Worm (Caenorhabditis elegans): ENCODE results near the gene oac-7.

oac-7 gene

DNA sequence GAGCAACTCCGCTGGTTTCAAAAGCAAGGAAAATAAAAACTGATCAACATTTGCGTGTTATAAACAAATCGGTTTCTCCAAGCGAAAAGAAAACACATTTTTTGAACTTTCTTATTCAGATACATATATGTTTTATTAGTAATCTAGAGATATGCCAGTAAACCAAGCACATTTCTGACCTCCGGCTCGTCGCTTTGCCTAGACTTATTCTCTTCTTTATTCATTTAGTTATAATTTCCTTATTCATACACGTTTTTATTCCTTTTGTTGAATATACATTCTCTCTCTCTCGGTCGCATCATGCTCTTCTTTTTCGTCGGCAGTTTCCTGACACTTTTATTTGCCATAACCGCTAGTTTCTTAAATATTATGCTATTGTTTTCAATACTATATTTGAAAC lies 10.9 kb upstream of the oac-7 start, which contains the start of gene srbc-84:
TSS of gene srbc-84 (plus strand) at position 301 of the 400 bp plus-strand sequence.
- TF ChIP-seq crh-2 (tag; optimal IDR thresholded peaks at IDR 0.05) (no peak), nhr-25 (tag; optimal IDR thresholded peaks at IDR 0.05) (no peak), C34F6.9 (tag; optimal IDR thresholded peaks at IDR 0.05) (no peak), elt-3 (tag; optimal IDR thresholded peaks at IDR 0.05) (no peak), sem-4 (tag; optimal IDR thresholded peaks at IDR 0.05) (no peak), ZK546.5 (tag; optimal IDR thresholded peaks at IDR 0.05) (no peak), nhr-11 (tag; optimal IDR thresholded peaks at IDR 0.05) (no peak), aly-2 (tag; optimal IDR thresholded peaks at IDR 0.05) (no peak), snpc-4 (tag; optimal IDR thresholded peaks at IDR 0.05) (no peak), lin-13 (GFP tag; optimal IDR thresholded peaks at IDR 0.05) (no peak), sma-9 (GFP tag; optimal IDR thresholded peaks at IDR 0.05) (no peak), sma-9 (tag; optimal IDR thresholded peaks at IDR 0.05) (no peak), zag-1 (tag; optimal IDR thresholded peaks at IDR 0.05) (no peak), ceh-16 (tag; optimal IDR thresholded peaks at IDR 0.05) (no peak), mab-5 (tag; optimal IDR thresholded peaks at IDR 0.05) (no peak), nhr-23 (tag; optimal IDR thresholded peaks at IDR 0.05) (no peak), ceh-82 (tag; optimal IDR thresholded peaks at IDR 0.05) (no peak)

- no peak for TF ChIP-seq gmeb-1 (tag; optimal IDR thresholded peaks at IDR 0.05)
- TF ChIP-seq lin-39 (tag; optimal IDR thresholded peaks at IDR 0.05): no peak
- TF ChIP-seq ceh-82 (tag; optimal IDR thresholded peaks at IDR 0.05): no peak
- TF ChIP-seq fos-1 (tag; optimal IDR thresholded peaks at IDR 0.05): no peak
- no peak for TF ChIP-seq ztf-11 (tag; optimal IDR thresholded peaks at IDR 0.05)
Observed at ce11 chrV:16299834-16300233, 9.8 kb upstream of the oac-7 start.

DNA sequence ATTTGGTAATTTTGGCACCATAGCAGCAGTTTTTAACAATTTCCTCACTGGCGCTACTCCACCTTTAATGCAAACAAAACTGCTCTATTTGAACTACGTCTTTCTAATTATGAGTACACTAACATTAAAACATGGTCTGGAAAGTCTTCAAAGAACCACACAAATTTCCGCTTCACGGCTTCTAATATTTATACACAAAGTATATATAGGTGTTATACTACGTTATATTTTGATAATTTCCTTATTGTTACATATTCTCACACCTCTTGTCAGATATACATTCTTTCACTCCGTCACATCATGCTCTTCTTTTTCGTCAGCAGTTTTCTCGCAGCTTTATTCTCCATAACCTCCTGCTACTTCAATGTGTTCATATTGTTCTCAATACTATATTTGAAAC lies 9.3 kb upstream of the oac-7 start, which contains the start of gene srbc-82:
TSS of gene srbc-82 (plus strand) at position 301 of the 400 bp plus-strand sequence.
- no peak for TF ChIP-seq snpc-4 (tag; optimal IDR thresholded peaks at IDR 0.05)
- no peak for TF ChIP-seq mbf-1 (tag; optimal IDR thresholded peaks at IDR 0.05)
- no peak for TF ChIP-seq peb-1 (tag; optimal IDR thresholded peaks at IDR 0.05)
- TF ChIP-seq nhr-23 (tag; optimal IDR thresholded peaks at IDR 0.05): no peak
- no peak for TF ChIP-seq aly-2 (tag; optimal IDR thresholded peaks at IDR 0.05)
- TF ChIP-seq ztf-11 (tag; optimal IDR thresholded peaks at IDR 0.05): no peak

DNA sequence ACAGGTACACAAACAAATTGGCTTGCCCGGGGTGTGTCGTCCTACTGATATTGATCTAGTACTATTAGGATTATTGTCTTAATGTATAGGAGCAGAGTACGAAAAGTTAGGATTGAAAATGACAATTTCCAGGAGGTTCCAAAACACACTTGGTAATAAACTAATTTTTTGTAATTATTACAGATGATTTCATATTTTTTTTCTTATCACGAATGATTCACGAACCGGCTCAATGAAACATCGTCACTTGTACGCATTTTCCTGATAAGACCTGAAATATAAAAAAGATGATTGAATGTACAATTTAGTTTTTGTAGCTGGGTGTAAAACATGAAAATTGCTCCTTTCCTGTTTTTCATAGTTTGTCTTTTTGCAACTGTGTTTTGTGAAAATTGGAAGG lies 7.2 kb upstream of the oac-7 start, which contains the start of the genes C31A11.13 and oac-6:
TSS of gene C31A11.13 (minus strand) at position 113 of the 400 bp plus-strand sequence.
TSS of gene oac-6 (plus strand) at position 279 of the 400 bp plus-strand sequence.
- TF ChIP-seq mab-5 (tag; optimal IDR thresholded peaks at IDR 0.05) (no peak), crh-2 (tag; optimal IDR thresholded peaks at IDR 0.05) (no peak), ceh-82 (tag; optimal IDR thresholded peaks at IDR 0.05) (no peak), nhr-25 (tag; optimal IDR thresholded peaks at IDR 0.05) (no peak), F13H6.1 (tag; optimal IDR thresholded peaks at IDR 0.05) (no peak), nhr-23 (tag; optimal IDR thresholded peaks at IDR 0.05) (no peak), fos-1 (tag; optimal IDR thresholded peaks at IDR 0.05) (peak; percentile 71), ceh-16 (tag; optimal IDR thresholded peaks at IDR 0.05) (no peak)

DNA sequence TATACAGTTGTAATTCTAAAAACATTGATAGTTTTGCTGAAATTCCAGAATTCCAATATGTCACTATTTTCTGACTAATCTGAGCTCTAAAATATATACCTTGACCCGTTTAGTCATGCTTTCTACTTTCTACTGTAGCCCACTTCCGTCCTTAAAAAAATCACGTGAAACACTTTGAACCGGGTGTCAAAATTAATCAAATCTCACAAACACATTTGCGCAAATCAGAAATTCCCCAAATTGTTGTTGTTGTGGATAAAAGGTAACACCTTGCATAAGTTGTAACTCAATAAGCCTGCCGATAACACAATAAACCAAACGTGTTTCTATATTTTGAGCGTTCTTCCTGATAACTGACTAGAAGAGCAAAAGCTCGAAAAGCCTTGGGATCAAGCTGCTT lies 2.4 kb upstream of the oac-7 start, which contains the start of gene srxa-7:
TSS of gene srxa-7 (plus strand) at position 301 of the 400 bp plus-strand sequence.
- TF ChIP-seq ztf-11 (tag; optimal IDR thresholded peaks at IDR 0.05): no peak
- TF ChIP-seq snpc-4 (tag; optimal IDR thresholded peaks at IDR 0.05): no peak
- TF ChIP-seq unc-62 (GFP tag; optimal IDR thresholded peaks at IDR 0.05): no peak
- no peak for TF ChIP-seq elt-1 (tag; optimal IDR thresholded peaks at IDR 0.05)
- no peak for TF ChIP-seq egl-27 (tag; optimal IDR thresholded peaks at IDR 0.05)
- no peak for TF ChIP-seq lsy-2 (tag; optimal IDR thresholded peaks at IDR 0.05)
- no peak for TF ChIP-seq ZK546.5 (tag; optimal IDR thresholded peaks at IDR 0.05)
- no peak for TF ChIP-seq ama-1 (optimal IDR thresholded peaks at IDR 0.05)
- no peak for TF ChIP-seq mdl-1 (tag; optimal IDR thresholded peaks at IDR 0.05)
- no peak for TF ChIP-seq lin-11 (tag; optimal IDR thresholded peaks at IDR 0.05)
- no peak for TF ChIP-seq C34F6.9 (tag; optimal IDR thresholded peaks at IDR 0.05)
- no peak for TF ChIP-seq zag-1 (tag; optimal IDR thresholded peaks at IDR 0.05)
- TF ChIP-seq ztf-1 (GFP tag; conservative IDR thresholded peaks at IDR 0.05): no peak
- no peak for TF ChIP-seq skn-1 (tag; optimal IDR thresholded peaks at IDR 0.05)
- no peak for TF ChIP-seq aly-2 (tag; optimal IDR thresholded peaks at IDR 0.05)
- no peak for TF ChIP-seq peb-1 (tag; optimal IDR thresholded peaks at IDR 0.05)
- no peak for TF ChIP-seq mbf-1 (tag; optimal IDR thresholded peaks at IDR 0.05)
- TF ChIP-seq lin-39 (tag; optimal IDR thresholded peaks at IDR 0.05): no peak
- no peak for TF ChIP-seq fos-1 (tag; optimal IDR thresholded peaks at IDR 0.05)
- TF ChIP-seq crh-2 (tag; optimal IDR thresholded peaks at IDR 0.05): no peak

Measured in whole organism, L2 larva.